Worm (Caenorhabditis elegans): ENCODE results near the gene C06A1.7.

DNA sequence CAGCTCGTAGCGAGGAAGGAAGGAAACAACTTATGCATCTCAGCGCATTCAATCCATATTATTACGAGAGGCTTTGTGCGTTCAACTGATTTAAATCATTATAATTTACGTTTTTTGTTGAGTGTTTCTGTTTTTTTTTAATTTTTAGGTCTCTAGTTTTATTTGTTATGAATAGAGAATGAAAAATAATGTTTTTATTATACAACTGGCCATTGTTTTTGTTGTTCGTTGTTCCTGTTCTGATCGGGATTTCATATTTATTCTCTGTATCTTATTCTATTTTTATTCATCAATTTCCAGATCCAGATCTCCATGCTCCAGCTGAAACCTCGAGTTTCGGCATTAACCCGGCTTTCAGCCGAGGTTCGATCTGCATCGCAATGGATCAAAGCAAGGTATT is 17.6 kb downstream of the C06A1.7 start, which contains the start of gene mrps-22:
- TF ChIP-seq ceh-82 (tag; optimal IDR thresholded peaks at IDR 0.05) (no peak), nhr-77 (tag; optimal IDR thresholded peaks at IDR 0.05) (no peak), ama-1 (optimal IDR thresholded peaks at IDR 0.05) (no peak), blmp-1 (tag; optimal IDR thresholded peaks at IDR 0.05; ENCODE audit: insufficient read depth) (no peak), nhr-11 (tag; optimal IDR thresholded peaks at IDR 0.05) (no peak), unc-39 (tag; optimal IDR thresholded peaks at IDR 0.05) (no peak), aly-2 (tag; optimal IDR thresholded peaks at IDR 0.05) (no peak), ztf-4 (tag; optimal IDR thresholded peaks at IDR 0.05) (no peak), snpc-4 (tag; optimal IDR thresholded peaks at IDR 0.05) (no peak), ceh-16 (tag; optimal IDR thresholded peaks at IDR 0.05) (no peak), nhr-6 (tag; optimal IDR thresholded peaks at IDR 0.05) (no peak), lsy-2 (tag; optimal IDR thresholded peaks at IDR 0.05) (no peak), sem-4 (tag; optimal IDR thresholded peaks at IDR 0.05) (no peak)

All from whole organism, L2 larva.